Fruit fly (Drosophila melanogaster) S2 (cell line): Measurements from ENCODE around the gene Cyp28a5.

Source experiments
- CG8478 ChIP-seq: fragments of >200 bp; optimal IDR thresholded peaks from 2 replicates; lab custom pipeline; 2018
- CTCF ChIP-seq, 2 experiments: fragments of >200 bp; optimal IDR thresholded peaks; 2 replicates each; lab custom pipeline; 2018

DNA sequence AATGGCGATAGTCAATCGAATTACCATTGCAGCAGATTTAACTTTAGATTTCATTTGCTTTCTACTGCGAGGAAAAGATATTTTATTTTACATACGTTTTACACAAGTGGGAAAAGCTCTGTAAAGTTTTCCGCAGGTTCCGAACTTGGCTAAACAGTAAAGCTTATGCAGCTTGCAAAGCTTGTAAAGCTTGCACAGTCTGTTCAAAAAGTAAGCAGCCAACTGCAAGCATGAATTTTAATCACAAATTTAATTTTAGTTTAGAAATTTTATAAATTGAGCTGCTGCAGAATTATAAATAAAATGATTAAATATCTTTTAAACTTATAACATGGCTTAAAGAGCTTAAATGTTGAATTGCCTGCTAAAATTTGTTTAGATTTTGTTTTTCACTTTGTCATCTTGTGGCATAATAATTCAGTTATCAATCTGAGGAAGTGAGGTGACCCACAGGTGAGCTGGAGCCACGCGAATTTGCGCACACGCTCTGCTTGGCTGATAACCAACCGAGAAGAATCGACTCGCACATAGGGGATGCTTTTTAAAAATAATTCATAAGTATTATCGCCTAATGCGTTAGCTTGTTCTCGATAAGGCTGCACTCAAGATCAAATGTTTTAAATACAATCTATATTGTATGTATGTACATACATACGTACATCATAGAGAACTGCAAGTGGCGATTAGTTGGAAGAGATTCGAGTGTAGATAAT is 34.6 kb downstream of the Cyp28a5 start:
- TF ChIP-seq CG8478 (no peak), CTCF (optimal IDR thresholded peaks at IDR 0.05; lab: Kevin White, UChicago) (no peak)
